Fruit fly (Drosophila melanogaster) whole organism, adult: ENCODE results near the gene CAH8.

Source experiments
- CG11617 ChIP-seq: fragments of 200-800 bp; sonication (Bioruptor generic); optimal IDR thresholded peaks from 2 replicates; lab custom pipeline; 2017; ENCODE audit warnings: mild to moderate bottlenecking, missing biosample characterization, missing genetic modification reagents, missing genetic modification characterization
- CG14711 ChIP-seq: fragments of 200-800 bp; sonication (Bioruptor generic); optimal IDR thresholded peaks from 2 replicates; lab custom pipeline; 2018; ENCODE audit warnings: missing biosample characterization, mild to moderate bottlenecking, missing genetic modification characterization, moderate library complexity
- bab1 ChIP-seq: fragments of 200-800 bp; sonication (Bioruptor generic); optimal IDR thresholded peaks from 3 replicates; lab custom pipeline; 2019; ENCODE audit warnings: missing biosample characterization, mild to moderate bottlenecking, missing genetic modification characterization, moderate library complexity
- kay ChIP-seq: fragments of 200-800 bp; sonication (Bioruptor generic); peaks from one replicate; lab custom pipeline; 2016; ENCODE audit warnings: missing biosample characterization, missing genetic modification characterization, borderline replicate concordance
- ovo ChIP-seq: fragments of 200-800 bp; sonication (Bioruptor generic); optimal IDR thresholded peaks from 2 replicates; lab custom pipeline; 2016; ENCODE audit warnings: missing biosample characterization, missing genetic modification characterization
- tj ChIP-seq: fragments of 200-800 bp; sonication (Bioruptor generic); optimal IDR thresholded peaks from 3 replicates; lab custom pipeline; 2017; ENCODE audit warnings: missing biosample characterization, mild to moderate bottlenecking, missing genetic modification characterization, moderate library complexity
- toe ChIP-seq: fragments of 200-800 bp; sonication (Bioruptor generic); optimal IDR thresholded peaks from 2 replicates; lab custom pipeline; 2016; ENCODE audit warnings: missing biosample characterization, missing genetic modification characterization

dm6 chr3R:22341652-22342051 is 47.9 kb downstream of the CAH8 start:
- TF ChIP-seq kay (GFP tag; lab: Kevin White, UChicago), result no peak
- TF ChIP-seq ovo, result no peak
- no peak for TF ChIP-seq tj (GFP tag; lab: Kevin White, UChicago)
- no peak for TF ChIP-seq CG14711 (tag; lab: Kevin White, UChicago)
- TF ChIP-seq bab1 (GFP tag; lab: Kevin White, UChicago), result no peak
- TF ChIP-seq CG11617, result no peak
- TF ChIP-seq toe (GFP tag; lab: Kevin White, UChicago), result no peak
